Fruit fly (Drosophila melanogaster) whole organism, embryonic: ENCODE results near the gene ClC-a.
A peak's percentile ranks its signal among the peaks of the same experiment; 100 is the strongest.

Source experiments
- Abd-B ChIP-seq: fragments of 200-800 bp; sonication (Bioruptor generic); optimal IDR thresholded peaks from 2 replicates; lab custom pipeline; 2018; ENCODE audit warnings: missing biosample characterization, mild to moderate bottlenecking, missing genetic modification characterization, moderate library complexity
- Atf-2 ChIP-seq: fragments of 200-800 bp; sonication (Bioruptor generic); optimal IDR thresholded peaks from 2 replicates; lab custom pipeline; 2016; ENCODE audit warnings: missing biosample characterization, missing genetic modification characterization
- CG11398 ChIP-seq: fragments of 200-800 bp; sonication (Bioruptor generic); optimal IDR thresholded peaks from 2 replicates; lab custom pipeline; 2016; ENCODE audit warnings: missing biosample characterization, missing genetic modification characterization
- CG11560 ChIP-seq: fragments of 200-800 bp; sonication (Bioruptor generic); IDR thresholded peaks from 3 replicates; pipeline ENCODE4 v1.3.6; 2022; ENCODE audit warnings: missing biosample characterization, missing genetic modification characterization
- CG12236 ChIP-seq: fragments of 200-800 bp; sonication (Bioruptor generic); optimal IDR thresholded peaks from 2 replicates; lab custom pipeline; 2016; ENCODE audit warnings: missing biosample characterization, missing genetic modification characterization
- CG13123 ChIP-seq: fragments of 200-800 bp; sonication (Bioruptor generic); optimal IDR thresholded peaks from 2 replicates; lab custom pipeline; 2016; ENCODE audit warnings: missing biosample characterization, missing genetic modification characterization
- CG13424 ChIP-seq: fragments of 200-800 bp; sonication (Bioruptor generic); optimal IDR thresholded peaks from 2 replicates; lab custom pipeline; 2019; ENCODE audit warnings: missing biosample characterization, mild to moderate bottlenecking, missing genetic modification characterization, moderate library complexity
- CG1529 ChIP-seq: fragments of 200-800 bp; sonication (Bioruptor generic); optimal IDR thresholded peaks from 3 replicates; lab custom pipeline; 2018; ENCODE audit warnings: missing biosample characterization, missing genetic modification characterization
- CG1832 ChIP-seq: fragments of 200-800 bp; sonication (Bioruptor generic); optimal IDR thresholded peaks from 2 replicates; lab custom pipeline; 2017; ENCODE audit warnings: missing biosample characterization, mild to moderate bottlenecking, missing genetic modification characterization, inconsistent platforms
- CG2712 ChIP-seq: fragments of 200-800 bp; optimal IDR thresholded peaks from 3 replicates; lab custom pipeline; 2019; ENCODE audit warnings: missing biosample characterization, mild to moderate bottlenecking, missing genetic modification characterization, moderate library complexity
- CG30403 ChIP-seq: fragments of 200-800 bp; sonication (Bioruptor generic); optimal IDR thresholded peaks from 3 replicates; lab custom pipeline; 2016; ENCODE audit warnings: missing biosample characterization, missing genetic modification characterization
- CG3726 ChIP-seq: fragments of 200-800 bp; sonication (Bioruptor generic); IDR thresholded peaks from 3 replicates; pipeline ENCODE4, ENCODE4 v1.3.6; 2022; ENCODE audit warnings: missing biosample characterization, missing genetic modification characterization
- CG3847 ChIP-seq: fragments of 200-800 bp; sonication (Bioruptor generic); IDR thresholded peaks from 2 replicates; pipeline ENCODE4 v1.3.6; 2022; ENCODE audit warnings: missing biosample characterization, missing genetic modification characterization
- CG3995 ChIP-seq: fragments of 200-800 bp; sonication (Bioruptor generic); optimal IDR thresholded peaks from 3 replicates; lab custom pipeline; 2016; ENCODE audit warnings: missing biosample characterization, missing genetic modification characterization
- CG4328 ChIP-seq: fragments of 200-800 bp; sonication (Bioruptor generic); optimal IDR thresholded peaks from 3 replicates; lab custom pipeline; 2017; ENCODE audit warnings: missing biosample characterization, missing genetic modification reagents, missing genetic modification characterization
- CG6254 ChIP-seq: fragments of 200-800 bp; sonication (Bioruptor generic); optimal IDR thresholded peaks from 3 replicates; lab custom pipeline; 2017; ENCODE audit warnings: mild to moderate bottlenecking, missing biosample characterization, missing genetic modification reagents, missing genetic modification characterization
- CG6791 ChIP-seq: fragments of 200-800 bp; sonication (Bioruptor generic); IDR thresholded peaks from 3 replicates; pipeline ENCODE4 v1.3.6; 2022; ENCODE audit warnings: missing biosample characterization, missing genetic modification characterization; ENCODE audit not compliant: partially characterized antibody
- CrebB ChIP-seq: fragments of 200-800 bp; sonication (Bioruptor generic); optimal IDR thresholded peaks from 3 replicates; lab custom pipeline; 2018; ENCODE audit warnings: missing biosample characterization, mild to moderate bottlenecking, missing genetic modification characterization
- Elba2 ChIP-seq: fragments of 200-800 bp; sonication (Bioruptor generic); optimal IDR thresholded peaks from 3 replicates; lab custom pipeline; 2016; ENCODE audit warnings: missing biosample characterization, missing genetic modification characterization
- Hand ChIP-seq: fragments of 200-800 bp; sonication (Bioruptor generic); optimal IDR thresholded peaks from 2 replicates; lab custom pipeline; 2017; ENCODE audit warnings: mild to moderate bottlenecking, missing biosample characterization, missing genetic modification reagents, missing genetic modification characterization
- Hey ChIP-seq: fragments of 200-800 bp; sonication (Bioruptor generic); optimal IDR thresholded peaks from 3 replicates; lab custom pipeline; 2018; ENCODE audit warnings: missing biosample characterization, mild to moderate bottlenecking, missing genetic modification characterization
- Hmr ChIP-seq: fragments of 200-800 bp; sonication (Bioruptor generic); optimal IDR thresholded peaks from 3 replicates; lab custom pipeline; 2017; ENCODE audit warnings: mild to moderate bottlenecking, missing biosample characterization, missing genetic modification reagents, missing genetic modification characterization
- Hsf ChIP-seq: fragments of 200-800 bp; sonication (Bioruptor generic); optimal IDR thresholded peaks from 3 replicates; lab custom pipeline; 2016; ENCODE audit warnings: missing biosample characterization, missing genetic modification characterization
- Mrtf ChIP-seq: fragments of 200-800 bp; sonication (Bioruptor generic); IDR thresholded peaks from 3 replicates; pipeline ENCODE4 v1.3.6; 2022; ENCODE audit warnings: missing biosample characterization, missing genetic modification characterization
- NfI ChIP-seq: fragments of 200-800 bp; sonication (Bioruptor generic); optimal IDR thresholded peaks from 3 replicates; lab custom pipeline; 2018; ENCODE audit warnings: missing biosample characterization, mild to moderate bottlenecking, missing genetic modification characterization, moderate library complexity
- Sry-δ ChIP-seq: fragments of 200-800 bp; sonication (Bioruptor generic); optimal IDR thresholded peaks from 2 replicates; lab custom pipeline; 2016; ENCODE audit warnings: missing biosample characterization, missing genetic modification characterization
- Xbp1 ChIP-seq: fragments of 200-800 bp; sonication (Bioruptor generic); optimal IDR thresholded peaks from 3 replicates; lab custom pipeline; 2016; ENCODE audit warnings: missing biosample characterization, mild to moderate bottlenecking, missing genetic modification characterization
- abd-A ChIP-seq: fragments of 200-800 bp; sonication (Bioruptor generic); optimal IDR thresholded peaks from 3 replicates; lab custom pipeline; 2019; ENCODE audit warnings: missing biosample characterization, mild to moderate bottlenecking, missing genetic modification characterization, moderate library complexity
- crc ChIP-seq: fragments of 200-800 bp; sonication (Bioruptor generic); optimal IDR thresholded peaks from 2 replicates; lab custom pipeline; 2016; ENCODE audit warnings: missing biosample characterization, missing genetic modification characterization
- emc ChIP-seq: fragments of 200-800 bp; sonication (Bioruptor generic); optimal IDR thresholded peaks from 2 replicates; lab custom pipeline; 2016; ENCODE audit warnings: missing biosample characterization, missing genetic modification characterization
- ems ChIP-seq: fragments of 200-800 bp; sonication (Bioruptor generic); optimal IDR thresholded peaks from 3 replicates; lab custom pipeline; 2016; ENCODE audit warnings: missing biosample characterization, missing genetic modification characterization
- exex ChIP-seq: fragments of 200-800 bp; sonication (Bioruptor generic); optimal IDR thresholded peaks from 4 replicates; lab custom pipeline; 2018; ENCODE audit warnings: missing biosample characterization, mild to moderate bottlenecking, missing genetic modification characterization, moderate library complexity
- gce ChIP-seq: fragments of 200-800 bp; sonication (Bioruptor generic); IDR thresholded peaks from 3 replicates; pipeline ENCODE4 v1.3.6; 2022; ENCODE audit warnings: missing biosample characterization, missing genetic modification characterization
- gcm2 ChIP-seq: fragments of 200-800 bp; sonication (Bioruptor generic); optimal IDR thresholded peaks from 2 replicates; lab custom pipeline; 2016; ENCODE audit warnings: missing biosample characterization, missing genetic modification characterization
- gsb-n ChIP-seq: fragments of 200-800 bp; sonication (Bioruptor generic); optimal IDR thresholded peaks from 3 replicates; lab custom pipeline; 2018; ENCODE audit warnings: missing biosample characterization, mild to moderate bottlenecking, missing genetic modification characterization
- h ChIP-seq: fragments of >200 bp; optimal IDR thresholded peaks from 2 replicates; lab custom pipeline; 2017
- luna ChIP-seq: fragments of 200-800 bp; sonication (Bioruptor generic); optimal IDR thresholded peaks from 2 replicates; lab custom pipeline; 2016; ENCODE audit warnings: missing biosample characterization, missing genetic modification characterization
- mld ChIP-seq: fragments of 200-800 bp; sonication (Bioruptor generic); IDR thresholded peaks from 3 replicates; pipeline ENCODE4 v1.3.6; 2022; ENCODE audit warnings: missing biosample characterization, missing genetic modification characterization; ENCODE audit not compliant: partially characterized antibody
- nom ChIP-seq: fragments of 200-800 bp; sonication (Bioruptor generic); optimal IDR thresholded peaks from 2 replicates; lab custom pipeline; 2017; ENCODE audit warnings: missing biosample characterization, missing genetic modification characterization, mild to moderate bottlenecking, moderate library complexity, missing genetic modification reagents
- phol ChIP-seq: fragments of 200-800 bp; sonication (Bioruptor generic); optimal IDR thresholded peaks from 3 replicates; lab custom pipeline; 2018; ENCODE audit warnings: missing biosample characterization, mild to moderate bottlenecking, missing genetic modification characterization, moderate library complexity
- pita ChIP-seq: fragments of 200-800 bp; sonication (Bioruptor generic); optimal IDR thresholded peaks from 2 replicates; lab custom pipeline; 2017; ENCODE audit warnings: missing biosample characterization, mild to moderate bottlenecking, missing genetic modification characterization
- pros ChIP-seq: fragments of 200-800 bp; sonication (Bioruptor generic); optimal IDR thresholded peaks from 3 replicates; lab custom pipeline; 2019; ENCODE audit warnings: missing biosample characterization, mild to moderate bottlenecking, missing genetic modification characterization, moderate library complexity
- schlank ChIP-seq: fragments of 200-800 bp; sonication (Bioruptor generic); optimal IDR thresholded peaks from 2 replicates; lab custom pipeline; 2018; ENCODE audit warnings: missing biosample characterization, mild to moderate bottlenecking, missing genetic modification characterization
- sisA ChIP-seq: fragments of 200-800 bp; sonication (Bioruptor generic); IDR thresholded peaks from 2 replicates; pipeline ENCODE4 v1.3.6; 2022; ENCODE audit warnings: missing biosample characterization, missing genetic modification characterization
- slbo ChIP-seq: fragments of 200-800 bp; sonication (Bioruptor generic); IDR thresholded peaks from 2 replicates; pipeline ENCODE4 v1.3.6; 2022; ENCODE audit warnings: missing biosample characterization, missing genetic modification characterization
- ssp ChIP-seq: fragments of 200-800 bp; sonication (Bioruptor generic); IDR thresholded peaks from 2 replicates; pipeline ENCODE4 v1.3.6; 2022; ENCODE audit warnings: missing biosample characterization, missing genetic modification characterization
- ttk ChIP-seq: fragments of 200-800 bp; sonication (Bioruptor generic); IDR thresholded peaks from 2 replicates; pipeline ENCODE4 v2.1.2; 2022; ENCODE audit warnings: missing biosample characterization, missing genetic modification characterization
- twi ChIP-seq: fragments of 200-800 bp; optimal IDR thresholded peaks from 2 replicates; lab custom pipeline; 2019; ENCODE audit warnings: missing biosample characterization, mild to moderate bottlenecking, missing genetic modification characterization, moderate library complexity
- tx ChIP-seq: fragments of 200-800 bp; sonication (Bioruptor generic); optimal IDR thresholded peaks from 2 replicates; lab custom pipeline; 2016; ENCODE audit warnings: missing biosample characterization, missing genetic modification characterization
- wdn ChIP-seq: fragments of 200-800 bp; sonication (Bioruptor generic); IDR thresholded peaks from 2 replicates; pipeline ENCODE4 v1.3.6; 2022; ENCODE audit warnings: missing biosample characterization, missing genetic modification characterization
- zfh1 ChIP-seq: fragments of 200-800 bp; sonication (Bioruptor generic); IDR thresholded peaks from 3 replicates; pipeline ENCODE4 v1.3.6; 2022; ENCODE audit warnings: missing biosample characterization, missing genetic modification characterization

The ClC-a gene

dm6 chr3R:11786695-11787226 lies 26.2 kb downstream of the ClC-a start, which contains the start of the genes prd1 and HisCl1 (continued):
- TF ChIP-seq CG3726 (GFP tag; lab: Robert Waterston, UW) (no peak), luna (no peak), Hmr (GFP tag; lab: Kevin White, UChicago) (peak; percentile 82), emc (GFP tag; lab: Kevin White, UChicago) (no peak), gsb-n (no peak), CG30403 (GFP tag; lab: Kevin White, UChicago) (peak; percentile 79), pita (GFP tag; lab: Kevin White, UChicago) (no peak), CG3847 (GFP tag; lab: Robert Waterston, UW) (peak; percentile 76), CrebB (no peak), CG13123 (GFP tag; lab: Kevin White, UChicago) (no peak), sisA (GFP tag; lab: Robert Waterston, UW) (peak; percentile 66), CG2712 (tag; lab: Kevin White, UChicago) (no peak), NfI (GFP tag; lab: Kevin White, UChicago) (peak; percentile 81), Abd-B (GFP tag; lab: Kevin White, UChicago) (peak; percentile 87), wdn (GFP tag; lab: Robert Waterston, UW) (no peak), Hsf (GFP tag; lab: Kevin White, UChicago) (peak; percentile 81), mld (GFP tag; lab: Robert Waterston, UW) (no peak), Atf-2 (GFP tag; lab: Kevin White, UChicago) (peak; percentile 66), pros (GFP tag; lab: Kevin White, UChicago) (peak; percentile 36), zfh1 (GFP tag; lab: Robert Waterston, UW) (peak; percentile 50; the same call in 1 of the 3 replicates), CG1832 (no peak), Hand (GFP tag; lab: Kevin White, UChicago) (no peak), CG3995 (peak; percentile 36), gcm2 (GFP tag; lab: Kevin White, UChicago) (peak; percentile 33), Hey (tag; lab: Kevin White, UChicago) (no peak), Xbp1 (GFP tag; lab: Kevin White, UChicago) (peak; percentile 76), Mrtf (GFP tag; lab: Robert Waterston, UW) (no peak), schlank (tag; lab: Kevin White, UChicago) (peak; percentile 14), CG11398 (GFP tag; lab: Kevin White, UChicago) (no peak), gce (GFP tag; lab: Robert Waterston, UW) (peak; percentile 37; the same call in 1 of the 3 replicates), abd-A (tag; lab: Kevin White, UChicago) (no peak), slbo (GFP tag; lab: Robert Waterston, UW) (peak; percentile 76), Sry-δ (GFP tag; lab: Kevin White, UChicago) (peak; percentile 31), Elba2 (GFP tag; lab: Kevin White, UChicago) (no peak), CG12236 (GFP tag; lab: Kevin White, UChicago) (no peak), twi (tag; lab: Kevin White, UChicago) (peak; percentile 52), CG6791 (GFP tag; lab: Robert Waterston, UW) (no peak), h (lab: Kevin White, UChicago) (no peak), CG11560 (tag; lab: Robert Waterston, UW) (peak; percentile 44; the same call in 1 of the 3 replicates), CG1529 (peak; percentile 44), ssp (peak; percentile 45), ttk (GFP tag; lab: Robert Waterston, UW) (no peak), CG13424 (tag; lab: Kevin White, UChicago) (peak; percentile 71), phol (tag; lab: Kevin White, UChicago) (peak; percentile 85), tx (peak; percentile 12), crc (GFP tag; lab: Kevin White, UChicago) (no peak), ems (GFP tag; lab: Kevin White, UChicago) (peak; percentile 67), exex (tag; lab: Kevin White, UChicago) (no peak), nom (GFP tag; lab: Kevin White, UChicago) (peak; percentile 25), CG6254 (peak; percentile 43), CG4328 (peak; percentile 75)
